Fruit fly (Drosophila melanogaster) whole organism, embryonic: ENCODE data around the gene Pp2C1.

ENCODE experiments used
- Bgb ChIP-seq: fragments of 200-800 bp; sonication (Bioruptor generic); IDR thresholded peaks from 2 replicates; pipeline ENCODE4 v1.3.6; 2022; ENCODE audit warnings: missing biosample characterization, missing genetic modification characterization; ENCODE audit not compliant: partially characterized antibody
- CG11398 ChIP-seq: fragments of 200-800 bp; sonication (Bioruptor generic); optimal IDR thresholded peaks from 2 replicates; lab custom pipeline; 2016; ENCODE audit warnings: missing biosample characterization, missing genetic modification characterization
- CG13287 ChIP-seq: fragments of 200-800 bp; sonication (Bioruptor generic); IDR thresholded peaks from 2 replicates; pipeline ENCODE4 v1.3.6; 2022; ENCODE audit warnings: missing biosample characterization, missing genetic modification characterization; ENCODE audit not compliant: partially characterized antibody
- CG13775 ChIP-seq: fragments of 200-800 bp; sonication (Bioruptor generic); optimal IDR thresholded peaks from 3 replicates; lab custom pipeline; 2017; ENCODE audit warnings: missing biosample characterization, mild to moderate bottlenecking, missing genetic modification characterization
- CG14860 ChIP-seq: fragments of 200-800 bp; sonication (Bioruptor generic); IDR thresholded peaks from 3 replicates; pipeline ENCODE4 v1.3.6; 2022; ENCODE audit warnings: missing biosample characterization, missing genetic modification characterization; ENCODE audit not compliant: partially characterized antibody
- CG15514 ChIP-seq: fragments of 200-800 bp; sonication (Bioruptor generic); optimal IDR thresholded peaks from 3 replicates; lab custom pipeline; 2017; ENCODE audit warnings: missing biosample characterization, missing genetic modification characterization, mild to moderate bottlenecking, moderate library complexity, missing genetic modification reagents
- CG16813 ChIP-seq: fragments of 200-800 bp; sonication (Bioruptor generic); IDR thresholded peaks from 3 replicates; pipeline ENCODE4 v1.3.6; 2022; ENCODE audit warnings: missing biosample characterization, missing genetic modification characterization; ENCODE audit not compliant: partially characterized antibody
- CG2116 ChIP-seq: fragments of 200-800 bp; sonication (Bioruptor generic); optimal IDR thresholded peaks from 3 replicates; lab custom pipeline; 2018; ENCODE audit warnings: missing biosample characterization, mild to moderate bottlenecking, missing genetic modification characterization
- CG2120 ChIP-seq: fragments of 200-800 bp; sonication (Bioruptor generic); optimal IDR thresholded peaks from 3 replicates; lab custom pipeline; 2016; ENCODE audit warnings: missing biosample characterization, missing genetic modification characterization
- CG3995 ChIP-seq: fragments of 200-800 bp; sonication (Bioruptor generic); optimal IDR thresholded peaks from 3 replicates; lab custom pipeline; 2016; ENCODE audit warnings: missing biosample characterization, missing genetic modification characterization
- CG42726 ChIP-seq: fragments of 200-800 bp; sonication (Bioruptor generic); IDR thresholded peaks from 2 replicates; pipeline ENCODE4 v1.3.6; 2022; ENCODE audit warnings: missing biosample characterization, missing genetic modification characterization; ENCODE audit not compliant: partially characterized antibody
- CG6791 ChIP-seq: fragments of 200-800 bp; sonication (Bioruptor generic); IDR thresholded peaks from 3 replicates; pipeline ENCODE4 v1.3.6; 2022; ENCODE audit warnings: missing biosample characterization, missing genetic modification characterization; ENCODE audit not compliant: partially characterized antibody
- CG7745 ChIP-seq: fragments of 200-800 bp; sonication (Bioruptor generic); optimal IDR thresholded peaks from 2 replicates; lab custom pipeline; 2018; ENCODE audit warnings: missing biosample characterization, mild to moderate bottlenecking, missing genetic modification characterization, moderate library complexity
- CG7839 ChIP-seq: fragments of 200-800 bp; sonication (Bioruptor generic); optimal IDR thresholded peaks from 3 replicates; lab custom pipeline; 2018; ENCODE audit warnings: missing biosample characterization, mild to moderate bottlenecking, missing genetic modification characterization, moderate library complexity
- CG8388 ChIP-seq: fragments of 200-800 bp; sonication (Bioruptor generic); optimal IDR thresholded peaks from 2 replicates; lab custom pipeline; 2019; ENCODE audit warnings: missing biosample characterization, mild to moderate bottlenecking, missing genetic modification characterization, moderate library complexity
- CG9932 ChIP-seq: fragments of 200-800 bp; sonication (Bioruptor generic); IDR thresholded peaks from 2 replicates; pipeline ENCODE4 v1.3.6; 2022; ENCODE audit warnings: missing biosample characterization, missing genetic modification characterization
- Deaf1 ChIP-seq: fragments of 200-800 bp; optimal IDR thresholded peaks from 3 replicates; lab custom pipeline; 2019; ENCODE audit warnings: missing biosample characterization, mild to moderate bottlenecking, missing genetic modification characterization, moderate library complexity
- Dek ChIP-seq: fragments of 200-800 bp; sonication (Bioruptor generic); optimal IDR thresholded peaks from 3 replicates; lab custom pipeline; 2019; ENCODE audit warnings: missing biosample characterization, mild to moderate bottlenecking, missing genetic modification characterization, moderate library complexity
- Dll ChIP-seq: fragments of 200-800 bp; sonication (Bioruptor generic); IDR thresholded peaks from 4 replicates; pipeline ENCODE4 v1.3.6; 2022; ENCODE audit warnings: missing biosample characterization, missing genetic modification characterization; ENCODE audit not compliant: partially characterized antibody
- Dp ChIP-seq: fragments of 200-800 bp; sonication (Bioruptor generic); optimal IDR thresholded peaks from 2 replicates; lab custom pipeline; 2018; ENCODE audit warnings: missing biosample characterization, mild to moderate bottlenecking, missing genetic modification characterization, moderate library complexity
- HLH4C ChIP-seq: fragments of 200-800 bp; sonication (Bioruptor generic); IDR thresholded peaks from 3 replicates; pipeline ENCODE4 v1.3.6; 2022; ENCODE audit warnings: missing biosample characterization, missing genetic modification characterization; ENCODE audit not compliant: partially characterized antibody
- MESR4 ChIP-seq: fragments of 200-800 bp; sonication (Bioruptor generic); optimal IDR thresholded peaks from 2 replicates; lab custom pipeline; 2018; ENCODE audit warnings: missing biosample characterization, mild to moderate bottlenecking, missing genetic modification characterization, moderate library complexity
- Myb ChIP-seq: fragments of 200-800 bp; sonication (Bioruptor generic); optimal IDR thresholded peaks from 2 replicates; lab custom pipeline; 2016; ENCODE audit warnings: missing biosample characterization, missing genetic modification characterization
- Scr ChIP-seq: fragments of 200-800 bp; sonication (Bioruptor generic); IDR thresholded peaks from 2 replicates; pipeline ENCODE4 v1.3.6; 2022; ENCODE audit warnings: missing biosample characterization, missing genetic modification characterization; ENCODE audit not compliant: partially characterized antibody
- Sox102F ChIP-seq: fragments of 200-800 bp; sonication (Bioruptor generic); optimal IDR thresholded peaks from 2 replicates; lab custom pipeline; 2018; ENCODE audit warnings: missing biosample characterization, mild to moderate bottlenecking, missing genetic modification characterization, moderate library complexity
- Tbp ChIP-seq: fragments of >200 bp; optimal IDR thresholded peaks from 2 replicates; lab custom pipeline; 2018; ENCODE audit warnings: missing biosample characterization, missing genetic modification characterization
- amos ChIP-seq: fragments of 200-800 bp; sonication (Bioruptor generic); IDR thresholded peaks from 2 replicates; pipeline ENCODE4 v1.3.6; 2022; ENCODE audit warnings: missing biosample characterization, missing genetic modification characterization; ENCODE audit not compliant: partially characterized antibody
- ato ChIP-seq: fragments of 200-800 bp; sonication (Bioruptor generic); IDR thresholded peaks from 2 replicates; pipeline ENCODE4 v1.3.6; 2022; ENCODE audit warnings: missing biosample characterization, missing genetic modification characterization; ENCODE audit not compliant: partially characterized antibody
- cas ChIP-seq: fragments of 200-800 bp; sonication (Bioruptor generic); IDR thresholded peaks from 2 replicates; pipeline ENCODE4 v1.3.6; 2022; ENCODE audit warnings: missing biosample characterization, missing genetic modification characterization
- chif ChIP-seq, 2 experiments: fragments of 200-800 bp; sonication (Bioruptor generic); optimal IDR thresholded peaks; 3 replicates each; lab custom pipeline; 2016; ENCODE audit warnings: missing biosample characterization in 2 of 2, missing genetic modification characterization in 2 of 2
- chinmo ChIP-seq: fragments of 200-800 bp; sonication (Bioruptor generic); IDR thresholded peaks from 4 replicates; pipeline ENCODE4 v1.3.6; 2022; ENCODE audit warnings: missing biosample characterization, missing genetic modification characterization; ENCODE audit not compliant: partially characterized antibody
- hb ChIP-seq: fragments of 200-800 bp; sonication (Bioruptor generic); IDR thresholded peaks from 3 replicates; pipeline ENCODE4 v1.3.6; 2022; ENCODE audit warnings: missing biosample characterization, missing genetic modification characterization; ENCODE audit not compliant: partially characterized antibody
- hbn ChIP-seq: fragments of 200-800 bp; sonication (Bioruptor generic); IDR thresholded peaks from 2 replicates; pipeline ENCODE4 v1.3.6; 2022; ENCODE audit warnings: missing biosample characterization, missing genetic modification characterization; ENCODE audit not compliant: partially characterized antibody
- knrl ChIP-seq: fragments of 200-800 bp; sonication (Bioruptor generic); IDR thresholded peaks from 3 replicates; pipeline ENCODE4 v1.3.6; 2022; ENCODE audit warnings: missing biosample characterization, missing genetic modification characterization; ENCODE audit not compliant: partially characterized antibody
- nmo ChIP-seq: fragments of 200-800 bp; sonication (Bioruptor generic); optimal IDR thresholded peaks from 2 replicates; lab custom pipeline; 2018; ENCODE audit warnings: missing biosample characterization, mild to moderate bottlenecking, missing genetic modification characterization, moderate library complexity
- pho ChIP-seq: fragments of 200-800 bp; sonication (Bioruptor generic); optimal IDR thresholded peaks from 2 replicates; lab custom pipeline; 2016; ENCODE audit warnings: missing biosample characterization, missing genetic modification characterization
- phol ChIP-seq: fragments of 200-800 bp; sonication (Bioruptor generic); optimal IDR thresholded peaks from 3 replicates; lab custom pipeline; 2018; ENCODE audit warnings: missing biosample characterization, mild to moderate bottlenecking, missing genetic modification characterization, moderate library complexity
- sd ChIP-seq: fragments of 200-800 bp; sonication (Bioruptor generic); optimal IDR thresholded peaks from 3 replicates; lab custom pipeline; 2018; ENCODE audit warnings: missing biosample characterization, mild to moderate bottlenecking, missing genetic modification characterization, moderate library complexity
- sna ChIP-seq: fragments of 200-800 bp; sonication (Bioruptor generic); IDR thresholded peaks from 2 replicates; pipeline ENCODE4 v1.3.6; 2022; ENCODE audit warnings: missing biosample characterization, missing genetic modification characterization; ENCODE audit not compliant: partially characterized antibody
- so ChIP-seq: fragments of 200-800 bp; sonication (Bioruptor generic); IDR thresholded peaks from 3 replicates; pipeline ENCODE4 v1.3.6; 2022; ENCODE audit warnings: missing biosample characterization, missing genetic modification characterization
- ssp ChIP-seq: fragments of 200-800 bp; sonication (Bioruptor generic); IDR thresholded peaks from 2 replicates; pipeline ENCODE4 v1.3.6; 2022; ENCODE audit warnings: missing biosample characterization, missing genetic modification characterization
- stwl ChIP-seq: fragments of 200-800 bp; sonication (Bioruptor generic); optimal IDR thresholded peaks from 3 replicates; lab custom pipeline; 2018; ENCODE audit warnings: missing biosample characterization, mild to moderate bottlenecking, missing genetic modification characterization, moderate library complexity
- trem ChIP-seq: fragments of 200-800 bp; optimal IDR thresholded peaks from 3 replicates; lab custom pipeline; 2019; ENCODE audit warnings: missing biosample characterization, mild to moderate bottlenecking, missing genetic modification characterization, moderate library complexity
- unc-4 ChIP-seq: fragments of 200-800 bp; sonication (Bioruptor generic); IDR thresholded peaks from 2 replicates; pipeline ENCODE4 v1.3.6; 2022; ENCODE audit warnings: missing biosample characterization, missing genetic modification characterization; ENCODE audit not compliant: partially characterized antibody
- vvl ChIP-seq: fragments of 200-800 bp; sonication (Bioruptor generic); IDR thresholded peaks from 2 replicates; pipeline ENCODE4 v1.3.6; 2022; ENCODE audit warnings: missing biosample characterization, missing genetic modification characterization
- zen ChIP-seq: fragments of 200-800 bp; sonication (Bioruptor generic); optimal IDR thresholded peaks from 3 replicates; lab custom pipeline; 2018; ENCODE audit warnings: missing biosample characterization, mild to moderate bottlenecking, missing genetic modification characterization, moderate library complexity
- zen2 ChIP-seq: fragments of 200-800 bp; sonication (Bioruptor generic); IDR thresholded peaks from 3 replicates; pipeline ENCODE4 v1.3.6; 2022; ENCODE audit warnings: missing biosample characterization, missing genetic modification characterization; ENCODE audit not compliant: partially characterized antibody

The Pp2C1 gene

dm6 chrX:4686723-4687122, at the start of gene Pp2C1:
TSS of gene Pp2C1 (minus strand) at chrX:4686903.
- TF ChIP-seq hbn (GFP tag; lab: Robert Waterston, UW) = peak; percentile 59
- no peak for TF ChIP-seq CG8388 (GFP tag; lab: Kevin White, UChicago)
- TF ChIP-seq sd = no peak
- peak; percentile 67; the same call in 1 of the 4 replicates for TF ChIP-seq chinmo (GFP tag; lab: Robert Waterston, UW)
- peak; percentile 81 for TF ChIP-seq hb (GFP tag; lab: Robert Waterston, UW)
- peak; percentile 64; the same call in 1 of the 2 replicates for TF ChIP-seq sna
- TF ChIP-seq knrl (GFP tag; lab: Robert Waterston, UW) = peak; percentile 78; the same call in 2 of the 3 replicates
- peak; percentile 5 for TF ChIP-seq Deaf1 (tag; lab: Kevin White, UChicago)
- TF ChIP-seq Bgb (GFP tag; lab: Robert Waterston, UW) = peak; percentile 80
- peak; percentile 14 for TF ChIP-seq Myb
- peak; percentile 19 for TF ChIP-seq phol
- TF ChIP-seq vvl (GFP tag; lab: Robert Waterston, UW) = peak; percentile 23
- TF ChIP-seq CG2120 = peak; percentile 7
- no peak for TF ChIP-seq Tbp
- peak; percentile 52; the same call in 1 of the 2 replicates for TF ChIP-seq CG9932 (GFP tag; lab: Robert Waterston, UW)
- peak; percentile 16 for TF ChIP-seq MESR4
- TF ChIP-seq CG15514 (GFP tag; lab: Kevin White, UChicago) = peak; percentile 26
- peak; percentile 95 for TF ChIP-seq CG2116 (GFP tag; lab: Kevin White, UChicago)
- peak; percentile 75 for TF ChIP-seq ato (GFP tag; lab: Robert Waterston, UW)
- TF ChIP-seq CG16813 (GFP tag; lab: Robert Waterston, UW) = peak; percentile 80
- TF ChIP-seq trem (tag; lab: Kevin White, UChicago) = peak; percentile 35
- peak; percentile 41; the same call in 1 of the 3 replicates for TF ChIP-seq HLH4C (GFP tag; lab: Robert Waterston, UW)
- TF ChIP-seq chif (GFP tag; optimal IDR thresholded peaks at IDR 0.05; lab: Kevin White, UChicago) = no peak
- TF ChIP-seq Dp = peak; percentile 39
- TF ChIP-seq unc-4 (GFP tag; lab: Robert Waterston, UW) = peak; percentile 72
- peak; percentile 69 for TF ChIP-seq CG14860 (GFP tag; lab: Robert Waterston, UW)
- no peak for TF ChIP-seq CG7839
- peak; percentile 79 for TF ChIP-seq stwl
- peak; percentile 11 for TF ChIP-seq nmo (GFP tag; lab: Kevin White, UChicago)
- peak; percentile 77 for TF ChIP-seq Scr (GFP tag; lab: Robert Waterston, UW)
- TF ChIP-seq CG11398 (GFP tag; lab: Kevin White, UChicago) = no peak
- TF ChIP-seq Sox102F = no peak
- no peak for TF ChIP-seq cas
- no peak for TF ChIP-seq CG13775
- peak; percentile 73 for TF ChIP-seq CG13287 (GFP tag; lab: Robert Waterston, UW)
- TF ChIP-seq zen2 (GFP tag; lab: Robert Waterston, UW) = peak; percentile 43; the same call in 1 of the 3 replicates
- TF ChIP-seq CG7745 (tag; lab: Kevin White, UChicago) = no peak
- TF ChIP-seq Dll (GFP tag; lab: Robert Waterston, UW) = peak; percentile 63; the same call in 3 of the 4 replicates
- TF ChIP-seq so = no peak
- TF ChIP-seq Dek (tag; lab: Kevin White, UChicago) = no peak
- peak; percentile 85 for TF ChIP-seq CG6791 (GFP tag; lab: Robert Waterston, UW)
- TF ChIP-seq ssp (GFP tag; lab: Robert Waterston, UW) = 0 out of 2 replicates have a peak, but pooled peaks have one; percentile 18
- TF ChIP-seq pho = peak; percentile 5
- TF ChIP-seq zen = peak; percentile 24
- TF ChIP-seq CG42726 (GFP tag; lab: Robert Waterston, UW) = peak; percentile 72; the same call in 1 of the 2 replicates
- TF ChIP-seq amos = peak; percentile 87
- TF ChIP-seq CG3995 = peak; percentile 9
